Worm (Caenorhabditis elegans) whole organism, L1 larva: ENCODE results near the gene F53H2.3.

ENCODE experiments used
- F16B12.6 ChIP-seq: fragments of 150-350 bp; optimal IDR thresholded peaks from 2 replicates; lab custom pipeline; 2014; ENCODE audit warnings: missing biosample characterization, missing genetic modification characterization
- dsc-1 ChIP-seq: sonication (generic microtip); optimal IDR thresholded peaks from 2 replicates; lab custom pipeline; 2016; ENCODE audit warnings: mild to moderate bottlenecking, missing genetic modification characterization, missing compliant biosample characterization
- elt-3 ChIP-seq, 6 experiments: fragments of 150-350 bp in 1 of 6; sonication (generic microtip); optimal IDR thresholded peaks; 2 replicates each; lab custom pipeline; 2017 to 2018; ENCODE audit warnings: missing biosample characterization in 6 of 6, missing genetic modification characterization in 6 of 6, inconsistent platforms in 1 of 6
- fkh-4 ChIP-seq: sonication (generic microtip); optimal IDR thresholded peaks from 2 replicates; lab custom pipeline; 2016; ENCODE audit warnings: missing compliant biosample characterization, missing genetic modification characterization, borderline replicate concordance
- fos-1 ChIP-seq: fragments of 150-350 bp; optimal IDR thresholded peaks from 2 replicates; lab custom pipeline; 2014; ENCODE audit warnings: missing biosample characterization, missing genetic modification characterization
- nhr-85 ChIP-seq: sonication (generic microtip); peaks from one replicate; lab custom pipeline; 2016; ENCODE audit warnings: missing genetic modification characterization, inconsistent platforms, missing compliant biosample characterization
- pax-3 ChIP-seq: fragments of 200-800 bp; sonication (Bioruptor generic); optimal IDR thresholded peaks from 2 replicates; lab custom pipeline; 2018; ENCODE audit warnings: mild to moderate bottlenecking, missing genetic modification characterization, moderate library complexity, missing compliant biosample characterization
- pqm-1 ChIP-seq: sonication (generic microtip); optimal IDR thresholded peaks from 3 replicates; lab custom pipeline; 2017; ENCODE audit warnings: missing biosample characterization, missing genetic modification characterization
- unc-30 ChIP-seq: sonication (generic microtip); optimal IDR thresholded peaks from 2 replicates; lab custom pipeline; 2017; ENCODE audit warnings: missing biosample characterization, missing genetic modification characterization
- ztf-11 ChIP-seq, 2 experiments: sonication (generic microtip); optimal IDR thresholded peaks; 2 replicates each; lab custom pipeline; 2016 to 2017; ENCODE audit warnings: missing genetic modification characterization in 2 of 2, missing biosample characterization in 1 of 2, missing compliant biosample characterization in 1 of 2

F53H2.3 gene

ce11 chrV:20350382-20350781 lies 61.2 kb downstream of the F53H2.3 start:
- TF ChIP-seq F16B12.6 (no peak), pqm-1 (no peak), fos-1 (tag; lab: Kevin White, UChicago) (no peak), nhr-85 (tag; lab: Kevin White, UChicago) (peak; percentile 2)

ce11 chrV:20347625-20348024 lies 63.9 kb downstream of the F53H2.3 start:
- TF ChIP-seq elt-3 (tag; optimal IDR thresholded peaks at IDR 0.05; lab: Kevin White, UChicago) (no peak), fkh-4 (tag; lab: Kevin White, UChicago) (no peak), ztf-11 (tag; optimal IDR thresholded peaks at IDR 0.05; lab: Kevin White, UChicago) (no peak), pax-3 (tag; lab: Kevin White, UChicago) (no peak), unc-30 (no peak), pqm-1 (no peak), dsc-1 (tag; lab: Kevin White, UChicago) (no peak)
